Worm (Caenorhabditis elegans) whole organism, L1 larva: ENCODE data around the gene cyp-14A1.
"Not testable (repeated sequence)": the region's sequence is repeated elsewhere in the genome, so short reads cannot be mapped to it uniquely, and the experiment has no call there.

Source experiments
- elt-3 ChIP-seq, 6 experiments: fragments of 150-350 bp in 1 of 6; sonication (generic microtip); optimal IDR thresholded peaks; 2 replicates each; lab custom pipeline; 2017 to 2018; ENCODE audit warnings: missing biosample characterization in 6 of 6, missing genetic modification characterization in 6 of 6, inconsistent platforms in 1 of 6
- fkh-10 ChIP-seq: sonication (generic microtip); optimal IDR thresholded peaks from 2 replicates; lab custom pipeline; 2017; ENCODE audit warnings: missing biosample characterization, missing genetic modification reagents, missing genetic modification characterization
- nhr-84 ChIP-seq: sonication (generic microtip); optimal IDR thresholded peaks from 2 replicates; lab custom pipeline; 2017; ENCODE audit warnings: missing biosample characterization, missing genetic modification characterization

- TF ChIP-seq nhr-84 (tag; lab: Kevin White, UChicago); fkh-10 (GFP tag; lab: Kevin White, UChicago); elt-3 (tag; optimal IDR thresholded peaks at IDR 0.05; lab: Kevin White, UChicago): not testable (repeated sequence)
These were observed 6.0 kb downstream of the cyp-14A1 start for ce11 chrX:13261037-13261592.
